Fruit fly (Drosophila melanogaster) whole organism, embryonic: Measurements from ENCODE around the gene Ccp84Ad.
A peak's percentile ranks its signal among the peaks of the same experiment; 100 is the strongest.

Experiments
- Awh ChIP-seq: fragments of 200-800 bp; sonication (Bioruptor generic); IDR thresholded peaks from 2 replicates; pipeline ENCODE4, ENCODE4 v1.3.6; 2022; ENCODE audit warnings: missing biosample characterization, missing genetic modification characterization
- B-H1 ChIP-seq: fragments of 200-800 bp; sonication (Bioruptor generic); IDR thresholded peaks from 3 replicates; pipeline ENCODE4 v1.3.6; 2022; ENCODE audit warnings: missing biosample characterization, missing genetic modification characterization
- BEAF-32 ChIP-seq: fragments of 200-800 bp; sonication (Bioruptor generic); optimal IDR thresholded peaks from 3 replicates; lab custom pipeline; 2017; ENCODE audit warnings: missing biosample characterization, missing genetic modification characterization, mild to moderate bottlenecking, moderate library complexity, missing genetic modification reagents
- CG11504 ChIP-seq: fragments of 200-800 bp; sonication (Bioruptor generic); optimal IDR thresholded peaks from 3 replicates; lab custom pipeline; 2019; ENCODE audit warnings: missing biosample characterization, mild to moderate bottlenecking, missing genetic modification characterization, moderate library complexity
- CG13894 ChIP-seq: fragments of 200-800 bp; sonication (Bioruptor generic); optimal IDR thresholded peaks from 3 replicates; lab custom pipeline; 2018; ENCODE audit warnings: missing biosample characterization, mild to moderate bottlenecking, missing genetic modification characterization, moderate library complexity
- CG15073 ChIP-seq: fragments of 200-800 bp; sonication (Bioruptor generic); optimal IDR thresholded peaks from 2 replicates; lab custom pipeline; 2016; ENCODE audit warnings: missing biosample characterization, missing genetic modification characterization
- CG15269 ChIP-seq: fragments of 200-800 bp; sonication (Bioruptor generic); optimal IDR thresholded peaks from 2 replicates; lab custom pipeline; 2018; ENCODE audit warnings: missing biosample characterization, mild to moderate bottlenecking, missing genetic modification characterization, moderate library complexity
- CG15514 ChIP-seq: fragments of 200-800 bp; sonication (Bioruptor generic); optimal IDR thresholded peaks from 3 replicates; lab custom pipeline; 2017; ENCODE audit warnings: missing biosample characterization, missing genetic modification characterization, mild to moderate bottlenecking, moderate library complexity, missing genetic modification reagents
- CG16779 ChIP-seq: fragments of 200-800 bp; sonication (Bioruptor generic); IDR thresholded peaks from 2 replicates; pipeline ENCODE4 v1.3.6; 2022; ENCODE audit warnings: missing biosample characterization, missing genetic modification characterization
- CG18011 ChIP-seq: fragments of 200-800 bp; sonication (Bioruptor generic); optimal IDR thresholded peaks from 2 replicates; lab custom pipeline; 2017; ENCODE audit warnings: missing biosample characterization, missing genetic modification characterization, mild to moderate bottlenecking, moderate library complexity, missing genotype
- CG2120 ChIP-seq: fragments of 200-800 bp; sonication (Bioruptor generic); optimal IDR thresholded peaks from 3 replicates; lab custom pipeline; 2016; ENCODE audit warnings: missing biosample characterization, missing genetic modification characterization
- CG4282 ChIP-seq: fragments of 200-800 bp; sonication (Bioruptor generic); optimal IDR thresholded peaks from 2 replicates; lab custom pipeline; 2016; ENCODE audit warnings: missing biosample characterization, missing genetic modification characterization
- CG7839 ChIP-seq: fragments of 200-800 bp; sonication (Bioruptor generic); optimal IDR thresholded peaks from 3 replicates; lab custom pipeline; 2018; ENCODE audit warnings: missing biosample characterization, mild to moderate bottlenecking, missing genetic modification characterization, moderate library complexity
- CG7963 ChIP-seq: fragments of 200-800 bp; sonication (Bioruptor generic); IDR thresholded peaks from 3 replicates; pipeline ENCODE4 v1.3.6; 2022; ENCODE audit warnings: missing biosample characterization, missing genetic modification characterization; ENCODE audit not compliant: partially characterized antibody
- CG7987 ChIP-seq: fragments of 200-800 bp; sonication (Bioruptor generic); optimal IDR thresholded peaks from 2 replicates; lab custom pipeline; 2018; ENCODE audit warnings: missing biosample characterization, mild to moderate bottlenecking, missing genetic modification characterization, moderate library complexity
- CG9727 ChIP-seq: fragments of 200-800 bp; sonication (Bioruptor generic); optimal IDR thresholded peaks from 3 replicates; lab custom pipeline; 2017; ENCODE audit warnings: missing biosample characterization, mild to moderate bottlenecking, missing genetic modification characterization
- CG9876 ChIP-seq: fragments of 200-800 bp; sonication (Bioruptor generic); optimal IDR thresholded peaks from 2 replicates; lab custom pipeline; 2016; ENCODE audit warnings: missing biosample characterization, missing genetic modification characterization
- Chrac-16 ChIP-seq: fragments of 200-800 bp; sonication (Bioruptor generic); optimal IDR thresholded peaks from 3 replicates; lab custom pipeline; 2016; ENCODE audit warnings: missing biosample characterization, missing genetic modification characterization
- CoRest ChIP-seq: fragments of 200-800 bp; sonication (Bioruptor generic); optimal IDR thresholded peaks from 3 replicates; lab custom pipeline; 2018; ENCODE audit warnings: missing biosample characterization, mild to moderate bottlenecking, missing genetic modification characterization, moderate library complexity
- Dll ChIP-seq: fragments of 200-800 bp; sonication (Bioruptor generic); IDR thresholded peaks from 4 replicates; pipeline ENCODE4 v1.3.6; 2022; ENCODE audit warnings: missing biosample characterization, missing genetic modification characterization; ENCODE audit not compliant: partially characterized antibody
- Fer3 ChIP-seq: fragments of 200-800 bp; sonication (Bioruptor generic); optimal IDR thresholded peaks from 2 replicates; lab custom pipeline; 2018; ENCODE audit warnings: missing biosample characterization, mild to moderate bottlenecking, missing genetic modification characterization, moderate library complexity
- Gug ChIP-seq: fragments of 200-800 bp; sonication (Bioruptor generic); IDR thresholded peaks from 4 replicates; pipeline ENCODE4 v1.3.6; 2022; ENCODE audit warnings: missing biosample characterization, missing genetic modification characterization
- Hr39 ChIP-seq: fragments of >200 bp; optimal IDR thresholded peaks from 2 replicates; lab custom pipeline; 2017
- Hsf ChIP-seq: fragments of 200-800 bp; sonication (Bioruptor generic); optimal IDR thresholded peaks from 3 replicates; lab custom pipeline; 2016; ENCODE audit warnings: missing biosample characterization, missing genetic modification characterization
- Lhr ChIP-seq: fragments of 200-800 bp; sonication (Bioruptor generic); optimal IDR thresholded peaks from 3 replicates; lab custom pipeline; 2017; ENCODE audit warnings: mild to moderate bottlenecking, missing biosample characterization, missing genetic modification reagents, missing genetic modification characterization
- Myb ChIP-seq: fragments of 200-800 bp; sonication (Bioruptor generic); optimal IDR thresholded peaks from 2 replicates; lab custom pipeline; 2016; ENCODE audit warnings: missing biosample characterization, missing genetic modification characterization
- Ravus ChIP-seq: fragments of 200-800 bp; sonication (Bioruptor generic); IDR thresholded peaks from 2 replicates; pipeline ENCODE4 v1.3.6; 2022; ENCODE audit warnings: missing biosample characterization, missing genetic modification characterization
- Rx ChIP-seq: fragments of 200-800 bp; sonication (Bioruptor generic); IDR thresholded peaks from 2 replicates; pipeline ENCODE4 v1.3.6; 2022; ENCODE audit warnings: missing biosample characterization, missing genetic modification characterization
- Sin3A ChIP-seq: fragments of >200 bp; optimal IDR thresholded peaks from 2 replicates; lab custom pipeline; 2018
- Six4 ChIP-seq: fragments of 200-800 bp; sonication (Bioruptor generic); optimal IDR thresholded peaks from 2 replicates; lab custom pipeline; 2016; ENCODE audit warnings: missing biosample characterization, missing genetic modification characterization
- bbx ChIP-seq: fragments of 200-800 bp; sonication (Bioruptor generic); IDR thresholded peaks from 2 replicates; pipeline ENCODE4 v1.3.6; 2022; ENCODE audit warnings: missing biosample characterization, missing genetic modification characterization; ENCODE audit not compliant: partially characterized antibody
- chn ChIP-seq: fragments of 200-800 bp; sonication (Bioruptor generic); optimal IDR thresholded peaks from 2 replicates; lab custom pipeline; 2016; ENCODE audit warnings: missing biosample characterization, missing genetic modification characterization
- corto ChIP-seq: fragments of 200-800 bp; sonication (Bioruptor generic); optimal IDR thresholded peaks from 2 replicates; lab custom pipeline; 2016; ENCODE audit warnings: missing biosample characterization, mild to moderate bottlenecking, missing genetic modification characterization, moderate library complexity
- crc ChIP-seq: fragments of 200-800 bp; sonication (Bioruptor generic); optimal IDR thresholded peaks from 2 replicates; lab custom pipeline; 2016; ENCODE audit warnings: missing biosample characterization, missing genetic modification characterization
- crp ChIP-seq, 2 experiments: fragments of 200-800 bp; sonication (Bioruptor generic); optimal IDR thresholded peaks; 2 replicates in 1 of 2; 3 replicates in 1 of 2; lab custom pipeline; 2017; ENCODE audit warnings: missing biosample characterization in 2 of 2, missing genetic modification characterization in 2 of 2, mild to moderate bottlenecking in 1 of 2, moderate library complexity in 1 of 2
- eyg ChIP-seq: fragments of 200-800 bp; sonication (Bioruptor generic); optimal IDR thresholded peaks from 3 replicates; lab custom pipeline; 2016; ENCODE audit warnings: missing biosample characterization, missing genetic modification characterization
- fd3F ChIP-seq: fragments of 200-800 bp; sonication (Bioruptor generic); optimal IDR thresholded peaks from 2 replicates; lab custom pipeline; 2018; ENCODE audit warnings: missing biosample characterization, mild to moderate bottlenecking, missing genetic modification characterization, moderate library complexity
- gfzf ChIP-seq: fragments of 200-800 bp; sonication (Bioruptor generic); optimal IDR thresholded peaks from 2 replicates; lab custom pipeline; 2016; ENCODE audit warnings: missing biosample characterization, mild to moderate bottlenecking, missing genetic modification characterization, moderate library complexity
- mam ChIP-seq: fragments of 200-800 bp; sonication (Bioruptor generic); optimal IDR thresholded peaks from 3 replicates; lab custom pipeline; 2016; ENCODE audit warnings: missing biosample characterization, missing genetic modification characterization
- mld ChIP-seq: fragments of 200-800 bp; sonication (Bioruptor generic); IDR thresholded peaks from 3 replicates; pipeline ENCODE4 v1.3.6; 2022; ENCODE audit warnings: missing biosample characterization, missing genetic modification characterization; ENCODE audit not compliant: partially characterized antibody
- nom ChIP-seq: fragments of 200-800 bp; sonication (Bioruptor generic); optimal IDR thresholded peaks from 2 replicates; lab custom pipeline; 2017; ENCODE audit warnings: missing biosample characterization, missing genetic modification characterization, mild to moderate bottlenecking, moderate library complexity, missing genetic modification reagents
- pb ChIP-seq: fragments of 200-800 bp; sonication (Bioruptor generic); optimal IDR thresholded peaks from 3 replicates; lab custom pipeline; 2016; ENCODE audit warnings: missing biosample characterization, missing genetic modification characterization
- pita ChIP-seq: fragments of 200-800 bp; sonication (Bioruptor generic); optimal IDR thresholded peaks from 2 replicates; lab custom pipeline; 2017; ENCODE audit warnings: missing biosample characterization, mild to moderate bottlenecking, missing genetic modification characterization
- pnt ChIP-seq: fragments of 200-800 bp; sonication (Bioruptor generic); optimal IDR thresholded peaks from 3 replicates; lab custom pipeline; 2016; ENCODE audit warnings: missing biosample characterization, missing genetic modification characterization
- ro ChIP-seq: fragments of 200-800 bp; sonication (Bioruptor generic); IDR thresholded peaks from 2 replicates; pipeline ENCODE4 v1.3.6; 2022; ENCODE audit warnings: missing biosample characterization, missing genetic modification characterization
- seq ChIP-seq: fragments of 200-800 bp; sonication (Bioruptor generic); IDR thresholded peaks from 2 replicates; pipeline ENCODE4 v1.3.6; 2022; ENCODE audit warnings: missing biosample characterization, missing genetic modification characterization
- sob ChIP-seq: fragments of 200-800 bp; sonication (Bioruptor generic); IDR thresholded peaks from 2 replicates; pipeline ENCODE4 v1.3.6; 2022; ENCODE audit warnings: missing biosample characterization, missing genetic modification characterization
- sug ChIP-seq: fragments of 200-800 bp; optimal IDR thresholded peaks from 2 replicates; lab custom pipeline; 2019; ENCODE audit warnings: missing biosample characterization, mild to moderate bottlenecking, missing genetic modification characterization, moderate library complexity
- tna ChIP-seq: fragments of 200-800 bp; sonication (Bioruptor generic); IDR thresholded peaks from 2 replicates; pipeline ENCODE4 v1.3.6; 2022; ENCODE audit warnings: missing biosample characterization, missing genetic modification characterization; ENCODE audit not compliant: partially characterized antibody
- tx ChIP-seq: fragments of 200-800 bp; sonication (Bioruptor generic); optimal IDR thresholded peaks from 2 replicates; lab custom pipeline; 2016; ENCODE audit warnings: missing biosample characterization, missing genetic modification characterization
- vfl ChIP-seq: fragments of 200-800 bp; sonication (Bioruptor generic); optimal IDR thresholded peaks from 2 replicates; lab custom pipeline; 2016; ENCODE audit warnings: missing biosample characterization, missing genetic modification characterization
- yki ChIP-seq: fragments of >200 bp; optimal IDR thresholded peaks from 3 replicates; lab custom pipeline; 2018
- zfh2 ChIP-seq: fragments of 200-800 bp; sonication (Bioruptor generic); optimal IDR thresholded peaks from 2 replicates; lab custom pipeline; 2016; ENCODE audit warnings: missing biosample characterization, missing genetic modification characterization

Ccp84Ad gene

dm6 chr3R:6706327-6706726 lies 13.8 kb downstream of the Ccp84Ad start (continued):
- TF ChIP-seq CG15269 (tag; lab: Kevin White, UChicago), result no peak
- TF ChIP-seq nom (GFP tag; lab: Kevin White, UChicago), result no peak
- TF ChIP-seq CG18011 (GFP tag; lab: Kevin White, UChicago), result peak; percentile 86
- no peak for TF ChIP-seq pb (GFP tag; lab: Kevin White, UChicago)
- no peak for TF ChIP-seq CG16779
- no peak for TF ChIP-seq vfl (GFP tag; lab: Kevin White, UChicago)
- no peak for TF ChIP-seq CG13894 (tag; lab: Kevin White, UChicago)
- peak; percentile 15 for TF ChIP-seq Myb
- TF ChIP-seq CG9727, result no peak
- TF ChIP-seq crp (GFP tag; optimal IDR thresholded peaks at IDR 0.05; lab: Kevin White, UChicago), result no peak
- no peak for TF ChIP-seq mam (GFP tag; lab: Kevin White, UChicago)
- TF ChIP-seq Gug (GFP tag; lab: Robert Waterston, UW), result no peak
- no peak for TF ChIP-seq CG15073 (GFP tag; lab: Kevin White, UChicago)
- TF ChIP-seq Hsf (GFP tag; lab: Kevin White, UChicago), result no peak
- TF ChIP-seq CG4282 (GFP tag; lab: Kevin White, UChicago), result no peak
- no peak for TF ChIP-seq Ravus
- no peak for TF ChIP-seq tx (GFP tag; lab: Kevin White, UChicago)
- TF ChIP-seq ro (GFP tag; lab: Robert Waterston, UW), result no peak
- no peak for TF ChIP-seq chn (GFP tag; lab: Kevin White, UChicago)
- TF ChIP-seq CG2120, result no peak
- TF ChIP-seq CG9876 (GFP tag; lab: Kevin White, UChicago), result no peak
- no peak for TF ChIP-seq Dll
- TF ChIP-seq Fer3, result no peak
- TF ChIP-seq CG7963 (GFP tag; lab: Robert Waterston, UW), result no peak
- TF ChIP-seq pita (GFP tag; lab: Kevin White, UChicago), result peak; percentile 74
- TF ChIP-seq seq (GFP tag; lab: Robert Waterston, UW), result no peak
- peak; percentile 15 for TF ChIP-seq Lhr (GFP tag; lab: Kevin White, UChicago)
- TF ChIP-seq crc, result no peak
- no peak for TF ChIP-seq CG15514 (GFP tag; lab: Kevin White, UChicago)
- no peak for TF ChIP-seq CoRest (tag; lab: Kevin White, UChicago)
- TF ChIP-seq Awh (GFP tag; lab: Robert Waterston, UW), result no peak
- no peak for TF ChIP-seq CG11504
- TF ChIP-seq sob (GFP tag; lab: Robert Waterston, UW), result no peak
- peak; percentile 6 for TF ChIP-seq gfzf
- no peak for TF ChIP-seq sug (tag; lab: Kevin White, UChicago)
- no peak for TF ChIP-seq Sin3A (lab: Kevin White, UChicago)
- TF ChIP-seq eyg (GFP tag; lab: Kevin White, UChicago), result no peak
- no peak for TF ChIP-seq BEAF-32 (GFP tag; lab: Kevin White, UChicago)
- TF ChIP-seq pnt, result no peak
- TF ChIP-seq mld (GFP tag; lab: Robert Waterston, UW), result no peak
- no peak for TF ChIP-seq B-H1 (GFP tag; lab: Robert Waterston, UW)
- TF ChIP-seq CG7839 (tag; lab: Kevin White, UChicago), result no peak
- TF ChIP-seq zfh2 (GFP tag; lab: Kevin White, UChicago), result no peak
- no peak for TF ChIP-seq tna (GFP tag; lab: Robert Waterston, UW)
- TF ChIP-seq corto (GFP tag; lab: Kevin White, UChicago), result no peak
- TF ChIP-seq Hr39 (lab: Kevin White, UChicago), result no peak
- no peak for TF ChIP-seq Rx (GFP tag; lab: Robert Waterston, UW)
- no peak for TF ChIP-seq CG7987 (GFP tag; lab: Kevin White, UChicago)
- TF ChIP-seq bbx, result no peak
- no peak for TF ChIP-seq Chrac-16 (GFP tag; lab: Kevin White, UChicago)
- TF ChIP-seq yki, result no peak
- no peak for TF ChIP-seq fd3F (GFP tag; lab: Kevin White, UChicago)
- TF ChIP-seq Six4 (GFP tag; lab: Kevin White, UChicago), result no peak
